Fruit fly (Drosophila melanogaster): ENCODE data around the gene Remo.

Remo gene

dm6 chrX:13277580-13278467 is 10.0 kb upstream of the Remo start (continued):
- no peak for TF ChIP-seq CG12071 (GFP tag; optimal IDR thresholded peaks at IDR 0.05)
- no peak for TF ChIP-seq Side (GFP tag; optimal IDR thresholded peaks at IDR 0.05)
- TF ChIP-seq CG14050 (GFP tag; IDR thresholded peaks at IDR 0.05), result no peak
- no peak for TF ChIP-seq CG16863 (GFP tag; optimal IDR thresholded peaks at IDR 0.05)
- TF ChIP-seq CG7357 (GFP tag; IDR thresholded peaks at IDR 0.05), result no peak
- peak in 1 of 2 experiments; percentile 39 for TF ChIP-seq Hr51 (GFP tag; optimal IDR thresholded peaks at IDR 0.05)
- no peak for TF ChIP-seq Oaz (GFP tag; IDR thresholded peaks at IDR 0.05)
- no peak for TF ChIP-seq grn (GFP tag; optimal IDR thresholded peaks at IDR 0.05)
- peak in 1 of 2 experiments; percentile 61 for TF ChIP-seq Dfd (GFP tag; optimal IDR thresholded peaks at IDR 0.05)
- no peak for TF ChIP-seq CG7928 (GFP tag; optimal IDR thresholded peaks at IDR 0.05)
- no peak for TF ChIP-seq CG3726 (GFP tag; IDR thresholded peaks at IDR 0.05)
- TF ChIP-seq HLHmδ (GFP tag; optimal IDR thresholded peaks at IDR 0.05), result no peak
- no peak for TF ChIP-seq chm (GFP tag; IDR thresholded peaks at IDR 0.05)
- TF ChIP-seq Dip2 (GFP tag; IDR thresholded peaks at IDR 0.05), result no peak
- TF ChIP-seq Abd-B (GFP tag; optimal IDR thresholded peaks at IDR 0.05), result no peak
- TF ChIP-seq lbe (GFP tag; optimal IDR thresholded peaks at IDR 0.05), result peak; percentile 34
- TF ChIP-seq wek (GFP tag; optimal IDR thresholded peaks at IDR 0.05), result no peak
- TF ChIP-seq Nf-YA (GFP tag; IDR thresholded peaks at IDR 0.05), result no peak
- no peak for TF ChIP-seq Nf-YC (tag; optimal IDR thresholded peaks at IDR 0.05)
- TF ChIP-seq CG1832 (GFP tag; optimal IDR thresholded peaks at IDR 0.05), result no peak
- TF ChIP-seq CG11093 (GFP tag; IDR thresholded peaks at IDR 0.05), result no peak
- TF ChIP-seq Hmr (GFP tag; optimal IDR thresholded peaks at IDR 0.05), result no peak
- TF ChIP-seq wor (GFP tag; IDR thresholded peaks at IDR 0.05), result no peak
- peak; percentile 32; the same call in 1 of the 2 replicates for TF ChIP-seq CG32532 (GFP tag; IDR thresholded peaks at IDR 0.05)
- TF ChIP-seq az2 (GFP tag; optimal IDR thresholded peaks at IDR 0.05), result no peak
- TF ChIP-seq btn (GFP tag; optimal IDR thresholded peaks at IDR 0.05), result no peak
- no peak for TF ChIP-seq CG2199 (GFP tag; IDR thresholded peaks at IDR 0.05)
- no peak for TF ChIP-seq Ssrp (tag; optimal IDR thresholded peaks at IDR 0.05)
- TF ChIP-seq vfl (GFP tag; optimal IDR thresholded peaks at IDR 0.05), result no peak
- no peak for TF ChIP-seq kay (GFP tag; optimal IDR thresholded peaks at IDR 0.05)
- TF ChIP-seq fd3F (GFP tag; optimal IDR thresholded peaks at IDR 0.05), result no peak
- TF ChIP-seq Jarid2 (GFP tag; optimal IDR thresholded peaks at IDR 0.05), result no peak
- TF ChIP-seq CG12236 (GFP tag; optimal IDR thresholded peaks at IDR 0.05), result no peak
- no peak for TF ChIP-seq gfzf (GFP tag; optimal IDR thresholded peaks at IDR 0.05)
- TF ChIP-seq HLH54F (GFP tag; optimal IDR thresholded peaks at IDR 0.05), result no peak
- TF ChIP-seq sd (tag; optimal IDR thresholded peaks at IDR 0.05), result no peak
- no peak for TF ChIP-seq CG1529 (GFP tag; optimal IDR thresholded peaks at IDR 0.05)
- no peak for TF ChIP-seq CG18476 (GFP tag; optimal IDR thresholded peaks at IDR 0.05)
- TF ChIP-seq fd96Cb (tag; optimal IDR thresholded peaks at IDR 0.05), result peak; percentile 0
- TF ChIP-seq CG17912 (GFP tag; optimal IDR thresholded peaks at IDR 0.05), result no peak
- TF ChIP-seq CG4820 (GFP tag; optimal IDR thresholded peaks at IDR 0.05), result no peak
- peak; percentile 39 for TF ChIP-seq Ptx1 (GFP tag; IDR thresholded peaks at IDR 0.05)
- no peak for TF ChIP-seq BEAF-32 (GFP tag; optimal IDR thresholded peaks at IDR 0.05)
- TF ChIP-seq pita (GFP tag; optimal IDR thresholded peaks at IDR 0.05), result no peak
- TF ChIP-seq CG16779 (GFP tag; IDR thresholded peaks at IDR 0.05), result no peak
- TF ChIP-seq seq (GFP tag; IDR thresholded peaks at IDR 0.05), result no peak
- peak; percentile 29; the same call in 1 of the 2 replicates for TF ChIP-seq CG32767 (GFP tag; IDR thresholded peaks at IDR 0.05)
- TF ChIP-seq CG13775 (GFP tag; optimal IDR thresholded peaks at IDR 0.05), result no peak
- no peak for TF ChIP-seq ttk (GFP tag; IDR thresholded peaks at IDR 0.05)
- TF ChIP-seq Bteb2 (GFP tag; optimal IDR thresholded peaks at IDR 0.05), result no peak
